Worm (Caenorhabditis elegans): ENCODE results near the gene glb-21.

The glb-21 gene

ce11 chrIV:10706090-10706489 lies 5.5 kb downstream of the glb-21 start, which contains the start of gene R102.6:
R102.6 (minus strand) TSS chrIV:10706190.
- TF ChIP-seq hlh-15 (tag; optimal IDR thresholded peaks at IDR 0.05) (no peak), pqm-1 (tag; optimal IDR thresholded peaks at IDR 0.05) (no peak), odd-2 (tag; optimal IDR thresholded peaks at IDR 0.05) (no peak), ref-2 (tag; optimal IDR thresholded peaks at IDR 0.05) (no peak), elt-4 (tag; optimal IDR thresholded peaks at IDR 0.05) (no peak)

ce11 chrIV:10705176-10705575 lies 6.4 kb downstream of the glb-21 start, which contains the start of gene R102.10:
R102.10 (plus strand) TSS chrIV:10705476.
- TF ChIP-seq sox-4 (tag; optimal IDR thresholded peaks at IDR 0.05) (no peak), ceh-31 (tag; optimal IDR thresholded peaks at IDR 0.05) (no peak), lim-6 (tag; optimal IDR thresholded peaks at IDR 0.05) (no peak), unc-3 (GFP tag; conservative IDR thresholded peaks at IDR 0.05) (no peak), unc-3 (tag; optimal IDR thresholded peaks at IDR 0.05) (no peak), fax-1 (tag; optimal IDR thresholded peaks at IDR 0.05) (no peak)

- TF ChIP-seq hlh-15 (tag; optimal IDR thresholded peaks at IDR 0.05) = no peak
- no peak for TF ChIP-seq fkh-10 (GFP tag; optimal IDR thresholded peaks at IDR 0.05)
- no peak for TF ChIP-seq C38D4.7 (GFP tag; optimal IDR thresholded peaks at IDR 0.05)
- TF ChIP-seq gmeb-2 (tag; optimal IDR thresholded peaks at IDR 0.05) = no peak
- TF ChIP-seq dve-1 (tag; optimal IDR thresholded peaks at IDR 0.05) = no peak
- TF ChIP-seq ceh-9 (tag; optimal IDR thresholded peaks at IDR 0.05) = no peak
- no peak for TF ChIP-seq pqm-1 (tag; optimal IDR thresholded peaks at IDR 0.05)
- TF ChIP-seq sox-4 (tag; optimal IDR thresholded peaks at IDR 0.05) = no peak
- TF ChIP-seq ceh-6 (GFP tag; optimal IDR thresholded peaks at IDR 0.05) = no peak
- no peak for TF ChIP-seq sox-2 (GFP tag; IDR thresholded peaks at IDR 0.05)
- TF ChIP-seq hlh-6 (tag; optimal IDR thresholded peaks at IDR 0.05) = no peak
- no peak for TF ChIP-seq pha-2 (tag; optimal IDR thresholded peaks at IDR 0.05)
- TF ChIP-seq che-1 (tag; optimal IDR thresholded peaks at IDR 0.05) = no peak
Observed at ce11 chrIV:10701866-10702458, 9.6 kb downstream of the glb-21 start.

ce11 chrIV:10699660-10700059 lies 11.9 kb downstream of the glb-21 start, which contains the start of gene R102.11:
R102.11 (minus strand) TSS chrIV:10699760.
- TF ChIP-seq sox-4 (tag; optimal IDR thresholded peaks at IDR 0.05) = no peak
- TF ChIP-seq fkh-6 (tag; optimal IDR thresholded peaks at IDR 0.05) = no peak
- TF ChIP-seq ahr-1 (tag; optimal IDR thresholded peaks at IDR 0.05) = no peak
- TF ChIP-seq pha-2 (tag; optimal IDR thresholded peaks at IDR 0.05) = no peak
- no peak for TF ChIP-seq hlh-6 (tag; optimal IDR thresholded peaks at IDR 0.05)
- no peak for TF ChIP-seq pag-3 (tag; optimal IDR thresholded peaks at IDR 0.05; ENCODE audit: borderline replicate concordance)
- TF ChIP-seq elt-4 (tag; optimal IDR thresholded peaks at IDR 0.05) = no peak
- TF ChIP-seq hlh-8 (tag; optimal IDR thresholded peaks at IDR 0.05) = no peak
- TF ChIP-seq K09A11.1 (tag; optimal IDR thresholded peaks at IDR 0.05; ENCODE audit: insufficient read depth) = no peak
- TF ChIP-seq ceh-22 (tag; optimal IDR thresholded peaks at IDR 0.05) = no peak
- TF ChIP-seq ttx-3 (tag; optimal IDR thresholded peaks at IDR 0.05) = no peak
- TF ChIP-seq mec-3 (tag; optimal IDR thresholded peaks at IDR 0.05; ENCODE audit: borderline replicate concordance) = no peak
- TF ChIP-seq lin-11 (tag; optimal IDR thresholded peaks at IDR 0.05) = no peak
- no peak for TF ChIP-seq fkh-10 (GFP tag; optimal IDR thresholded peaks at IDR 0.05)
- no peak for TF ChIP-seq ceh-30 (tag; optimal IDR thresholded peaks at IDR 0.05)
- no peak for TF ChIP-seq K02D7.2 (tag; optimal IDR thresholded peaks at IDR 0.05)
- no peak for TF ChIP-seq che-1 (tag; optimal IDR thresholded peaks at IDR 0.05)
- TF ChIP-seq ceh-2 (tag; optimal IDR thresholded peaks at IDR 0.05) = no peak

ce11 chrIV:10699000-10699399 lies 12.6 kb downstream of the glb-21 start:
- TF ChIP-seq K09A11.1 (tag; optimal IDR thresholded peaks at IDR 0.05; ENCODE audit: insufficient read depth) (no peak), lim-6 (tag; optimal IDR thresholded peaks at IDR 0.05) (no peak), ceh-14 (tag; optimal IDR thresholded peaks at IDR 0.05) (no peak), pha-4 (tag; optimal IDR thresholded peaks at IDR 0.05) (no peak), eyg-1 (tag; optimal IDR thresholded peaks at IDR 0.05) (no peak), ceh-2 (tag; optimal IDR thresholded peaks at IDR 0.05) (no peak), hlh-30 (tag; optimal IDR thresholded peaks at IDR 0.05; ENCODE audit: insufficient read depth) (no peak), K02D7.2 (tag; optimal IDR thresholded peaks at IDR 0.05) (no peak), ceh-48 (tag; optimal IDR thresholded peaks at IDR 0.05) (no peak), hlh-15 (tag; optimal IDR thresholded peaks at IDR 0.05) (no peak), npax-4 (tag; optimal IDR thresholded peaks at IDR 0.05) (no peak), hlh-6 (tag; optimal IDR thresholded peaks at IDR 0.05) (no peak), pax-1 (tag; optimal IDR thresholded peaks at IDR 0.05) (no peak), ceh-34 (tag; optimal IDR thresholded peaks at IDR 0.05) (no peak), ceh-30 (tag; optimal IDR thresholded peaks at IDR 0.05) (no peak), mec-3 (tag; optimal IDR thresholded peaks at IDR 0.05; ENCODE audit: borderline replicate concordance) (no peak), sdc-2 (tag; optimal IDR thresholded peaks at IDR 0.05) (no peak), ztf-16 (tag; optimal IDR thresholded peaks at IDR 0.05) (no peak), ttx-3 (tag; optimal IDR thresholded peaks at IDR 0.05) (no peak)

All from whole organism, late embryonic.